Fruit fly (Drosophila melanogaster): ENCODE measurements around the gene nmo.

Gene nmo

dm6 chr3L:7978777-7979649, at the start of gene nmo:
nmo (plus strand) TSS chr3L:7979046.
- TF ChIP-seq CG11902 (GFP tag; optimal IDR thresholded peaks at IDR 0.05) (no peak), Gug (GFP tag; IDR thresholded peaks at IDR 0.05) (no peak), Met (GFP tag; optimal IDR thresholded peaks at IDR 0.05) (no peak), Sox102F (GFP tag; optimal IDR thresholded peaks at IDR 0.05) (no peak), CG6854 (GFP tag; optimal IDR thresholded peaks at IDR 0.05) (peak; percentile 80), topi (GFP tag; optimal IDR thresholded peaks at IDR 0.05) (peak; percentile 39), CG6792 (GFP tag; optimal IDR thresholded peaks at IDR 0.05) (no peak), CG1621 (tag; optimal IDR thresholded peaks at IDR 0.05) (no peak), fd59A (GFP tag; optimal IDR thresholded peaks at IDR 0.05) (no peak), CG31627 (GFP tag; optimal IDR thresholded peaks at IDR 0.05) (peak; percentile 8), CG16779 (tag; optimal IDR thresholded peaks at IDR 0.05) (no peak), eg (GFP tag; IDR thresholded peaks at IDR 0.05) (no peak), Eip75B (GFP tag; optimal IDR thresholded peaks at IDR 0.05) (no peak), CG8632 (GFP tag; optimal IDR thresholded peaks at IDR 0.05) (no peak), salr (GFP tag; optimal IDR thresholded peaks at IDR 0.05) (no peak), CG10631 (GFP tag; optimal IDR thresholded peaks at IDR 0.05) (no peak), vri (GFP tag; optimal IDR thresholded peaks at IDR 0.05) (no peak), spab (GFP tag; optimal IDR thresholded peaks at IDR 0.05) (no peak), CG32006 (GFP tag; optimal IDR thresholded peaks at IDR 0.05) (no peak), achi (GFP tag; optimal IDR thresholded peaks at IDR 0.05) (no peak), Sox14 (GFP tag; optimal IDR thresholded peaks at IDR 0.05) (no peak), CG10669 (GFP tag; optimal IDR thresholded peaks at IDR 0.05) (no peak), pdm3 (GFP tag; optimal IDR thresholded peaks at IDR 0.05) (no peak), CG34406 (GFP tag; optimal IDR thresholded peaks at IDR 0.05) (no peak), Ets21C (GFP tag; optimal IDR thresholded peaks at IDR 0.05) (no peak), esn (GFP tag; optimal IDR thresholded peaks at IDR 0.05) (peak; percentile 3), CG11762 (GFP tag; optimal IDR thresholded peaks at IDR 0.05; ENCODE audit: insufficient read depth) (no peak), CG8119 (GFP tag; IDR thresholded peaks at IDR 0.05) (no peak), CG15336 (GFP tag; IDR thresholded peaks at IDR 0.05) (no peak), Hr39 (GFP tag; optimal IDR thresholded peaks at IDR 0.05) (no peak), Eip93F (GFP tag; optimal IDR thresholded peaks at IDR 0.05) (no peak), Ets96B (tag; optimal IDR thresholded peaks at IDR 0.05) (no peak), CG6163 (GFP tag; IDR thresholded peaks at IDR 0.05) (no peak), OdsH (GFP tag; optimal IDR thresholded peaks at IDR 0.05) (no peak), net (GFP tag; optimal IDR thresholded peaks at IDR 0.05) (no peak), CG11294 (GFP tag; IDR thresholded peaks at IDR 0.05) (no peak), CG3032 (tag; optimal IDR thresholded peaks at IDR 0.05) (no peak), CG6276 (GFP tag; optimal IDR thresholded peaks at IDR 0.05) (no peak), fkh (GFP tag; optimal IDR thresholded peaks at IDR 0.05) (peak; percentile 86), CG4318 (GFP tag; optimal IDR thresholded peaks at IDR 0.05) (no peak), CG9139 (GFP tag; optimal IDR thresholded peaks at IDR 0.05) (no peak), cyc (GFP tag; optimal IDR thresholded peaks at IDR 0.05) (peak; percentile 44), ss (GFP tag; optimal IDR thresholded peaks at IDR 0.05) (peak; percentile 21 to 64), CG7368 (GFP tag; optimal IDR thresholded peaks at IDR 0.05) (no peak), Eip78C (GFP tag) (peak; percentile 68), Hr38 (GFP tag; optimal IDR thresholded peaks at IDR 0.05) (no peak), dsx (GFP tag; optimal IDR thresholded peaks at IDR 0.05; ENCODE audit: poor library complexity, severe bottlenecking) (peak; percentile 24), fd85E (GFP tag; optimal IDR thresholded peaks at IDR 0.05) (no peak), Smox (GFP tag; optimal IDR thresholded peaks at IDR 0.05) (no peak), Blimp-1 (GFP tag; optimal IDR thresholded peaks at IDR 0.05) (no peak), svp (GFP tag) (no peak)

All from whole organism, prepupa.